Worm (Caenorhabditis elegans): Measurements from ENCODE around the gene F17A9.4.

- TF ChIP-seq W03F9.2 (tag; optimal IDR thresholded peaks at IDR 0.05), result no peak
- no peak for TF ChIP-seq him-1 (tag; optimal IDR thresholded peaks at IDR 0.05)
- no peak for TF ChIP-seq dao-5 (tag; optimal IDR thresholded peaks at IDR 0.05)
Observed at ce11 chrV:6110533-6110932, at the start of gene F17A9.4.

Measured in whole organism, L4/young adult.